Fruit fly (Drosophila melanogaster) whole organism, prepupa: ENCODE data around the gene Pdi.

Source experiments
- CG10631 ChIP-seq: fragments of 200-800 bp; sonication (Bioruptor generic); optimal IDR thresholded peaks from 2 replicates; lab custom pipeline; 2016; ENCODE audit warnings: missing biosample characterization, missing genetic modification characterization
- CG11294 ChIP-seq: fragments of 200-800 bp; sonication (Bioruptor generic); IDR thresholded peaks from 2 replicates; pipeline ENCODE4 v1.3.6; 2022; ENCODE audit warnings: missing biosample characterization, missing genetic modification characterization
- CG11762 ChIP-seq: fragments of 200-800 bp; sonication (Bioruptor generic); optimal IDR thresholded peaks from 3 replicates; lab custom pipeline; 2016; ENCODE audit warnings: missing biosample characterization, missing genetic modification characterization; ENCODE audit not compliant: insufficient read depth
- CG15336 ChIP-seq: fragments of 200-800 bp; sonication (Bioruptor generic); IDR thresholded peaks from 2 replicates; pipeline ENCODE4 v1.3.6; 2022; ENCODE audit warnings: missing biosample characterization, missing genetic modification characterization
- CG3032 ChIP-seq: fragments of 200-800 bp; optimal IDR thresholded peaks from 2 replicates; lab custom pipeline; 2019; ENCODE audit warnings: missing biosample characterization, mild to moderate bottlenecking, missing genetic modification characterization, moderate library complexity
- CG31627 ChIP-seq: fragments of 200-800 bp; sonication (Bioruptor generic); optimal IDR thresholded peaks from 3 replicates; lab custom pipeline; 2016; ENCODE audit warnings: missing biosample characterization, missing genetic modification characterization
- CG32006 ChIP-seq: fragments of 200-800 bp; sonication (Bioruptor generic); optimal IDR thresholded peaks from 3 replicates; lab custom pipeline; 2017; ENCODE audit warnings: missing biosample characterization, mild to moderate bottlenecking, missing genetic modification characterization
- CG34406 ChIP-seq: fragments of 200-800 bp; sonication (Bioruptor generic); optimal IDR thresholded peaks from 3 replicates; lab custom pipeline; 2016; ENCODE audit warnings: missing biosample characterization, missing genetic modification characterization
- CG3919 ChIP-seq: fragments of 200-800 bp; sonication (Bioruptor generic); optimal IDR thresholded peaks from 3 replicates; lab custom pipeline; 2016; ENCODE audit warnings: missing biosample characterization, missing genetic modification characterization
- CG6163 ChIP-seq: fragments of 200-800 bp; sonication (Bioruptor generic); IDR thresholded peaks from 3 replicates; pipeline ENCODE4 v1.3.6; 2022; ENCODE audit warnings: missing biosample characterization, missing genetic modification characterization
- CG6276 ChIP-seq: fragments of 200-800 bp; sonication (Bioruptor generic); optimal IDR thresholded peaks from 2 replicates; lab custom pipeline; 2017; ENCODE audit warnings: missing biosample characterization, mild to moderate bottlenecking, missing genetic modification characterization
- CG6792 ChIP-seq: fragments of 200-800 bp; sonication (Bioruptor generic); optimal IDR thresholded peaks from 3 replicates; lab custom pipeline; 2016; ENCODE audit warnings: missing biosample characterization, missing genetic modification characterization
- CG6808 ChIP-seq: fragments of 200-800 bp; sonication (Bioruptor generic); optimal IDR thresholded peaks from 3 replicates; lab custom pipeline; 2017; ENCODE audit warnings: missing biosample characterization, missing genetic modification characterization, mild to moderate bottlenecking, moderate library complexity, missing genetic modification reagents
- CG6854 ChIP-seq: fragments of 200-800 bp; sonication (Bioruptor generic); optimal IDR thresholded peaks from 2 replicates; lab custom pipeline; 2017; ENCODE audit warnings: missing biosample characterization, mild to moderate bottlenecking, missing genetic modification characterization
- CG7368 ChIP-seq: fragments of 200-800 bp; sonication (Bioruptor generic); optimal IDR thresholded peaks from 3 replicates; lab custom pipeline; 2016; ENCODE audit warnings: missing biosample characterization, missing genetic modification characterization
- CG8119 ChIP-seq: fragments of 200-800 bp; sonication (Bioruptor generic); IDR thresholded peaks from 3 replicates; pipeline ENCODE4 v1.3.6; 2022; ENCODE audit warnings: missing biosample characterization, missing genetic modification characterization
- CG8319 ChIP-seq: fragments of 200-800 bp; sonication (Bioruptor generic); optimal IDR thresholded peaks from 3 replicates; lab custom pipeline; 2016; ENCODE audit warnings: missing biosample characterization, missing genetic modification characterization
- CG8632 ChIP-seq: fragments of 200-800 bp; sonication (Bioruptor generic); optimal IDR thresholded peaks from 3 replicates; lab custom pipeline; 2016; ENCODE audit warnings: missing biosample characterization, missing genetic modification characterization
- CG9139 ChIP-seq: fragments of 200-800 bp; sonication (Bioruptor generic); optimal IDR thresholded peaks from 3 replicates; lab custom pipeline; 2017; ENCODE audit warnings: missing biosample characterization, mild to moderate bottlenecking, missing genetic modification characterization
- Eip75B ChIP-seq: fragments of 200-800 bp; sonication (Bioruptor generic); optimal IDR thresholded peaks from 3 replicates; lab custom pipeline; 2016; ENCODE audit warnings: missing biosample characterization, missing genetic modification characterization
- Eip78C ChIP-seq: fragments of 200-800 bp; sonication (Bioruptor generic); peaks from one replicate; lab custom pipeline; 2016; ENCODE audit warnings: missing biosample characterization, missing genetic modification characterization
- Eip93F ChIP-seq: fragments of 200-800 bp; sonication (Bioruptor generic); optimal IDR thresholded peaks from 2 replicates; lab custom pipeline; 2016; ENCODE audit warnings: missing biosample characterization, mild to moderate bottlenecking, missing genetic modification characterization
- Ets21C ChIP-seq: fragments of 200-800 bp; sonication (Bioruptor generic); optimal IDR thresholded peaks from 3 replicates; lab custom pipeline; 2016; ENCODE audit warnings: missing biosample characterization, missing genetic modification characterization
- Hr4 ChIP-seq: fragments of 200-800 bp; sonication (Bioruptor generic); optimal IDR thresholded peaks from 3 replicates; lab custom pipeline; 2016; ENCODE audit warnings: missing biosample characterization, missing genetic modification characterization
- Lpt ChIP-seq: fragments of 200-800 bp; sonication (Bioruptor generic); optimal IDR thresholded peaks from 3 replicates; lab custom pipeline; 2016; ENCODE audit warnings: missing biosample characterization, missing genetic modification characterization
- Met ChIP-seq: fragments of 200-800 bp; sonication (Bioruptor generic); optimal IDR thresholded peaks from 3 replicates; lab custom pipeline; 2016; ENCODE audit warnings: missing biosample characterization, missing genetic modification characterization
- OdsH ChIP-seq: fragments of 200-800 bp; sonication (Bioruptor generic); optimal IDR thresholded peaks from 3 replicates; lab custom pipeline; 2016; ENCODE audit warnings: missing biosample characterization, missing genetic modification characterization
- Smox ChIP-seq: fragments of 200-800 bp; sonication (Bioruptor generic); optimal IDR thresholded peaks from 3 replicates; lab custom pipeline; 2016; ENCODE audit warnings: missing biosample characterization, missing genetic modification characterization
- Sox14 ChIP-seq: fragments of 200-800 bp; sonication (Bioruptor generic); optimal IDR thresholded peaks from 3 replicates; lab custom pipeline; 2016; ENCODE audit warnings: missing biosample characterization, missing genetic modification characterization
- Sox15 ChIP-seq: fragments of 200-800 bp; sonication (Bioruptor generic); optimal IDR thresholded peaks from 3 replicates; lab custom pipeline; 2016; ENCODE audit warnings: missing biosample characterization, missing genetic modification characterization
- acj6 ChIP-seq: fragments of 200-800 bp; sonication (Bioruptor generic); optimal IDR thresholded peaks from 3 replicates; lab custom pipeline; 2016; ENCODE audit warnings: missing biosample characterization, missing genetic modification characterization
- cyc ChIP-seq: fragments of 200-800 bp; sonication (Bioruptor generic); optimal IDR thresholded peaks from 3 replicates; lab custom pipeline; 2016; ENCODE audit warnings: missing biosample characterization, missing genetic modification characterization
- eg ChIP-seq: fragments of 200-800 bp; sonication (Bioruptor generic); IDR thresholded peaks from 3 replicates; pipeline ENCODE4 v1.3.6; 2022; ENCODE audit warnings: missing biosample characterization, missing genetic modification characterization
- esn ChIP-seq: fragments of 200-800 bp; sonication (Bioruptor generic); optimal IDR thresholded peaks from 2 replicates; lab custom pipeline; 2016; ENCODE audit warnings: missing biosample characterization, mild to moderate bottlenecking, missing genetic modification characterization, moderate library complexity
- fd59A ChIP-seq: fragments of 200-800 bp; sonication (Bioruptor generic); optimal IDR thresholded peaks from 2 replicates; lab custom pipeline; 2017; ENCODE audit warnings: missing biosample characterization, mild to moderate bottlenecking, missing genetic modification characterization, missing genetic modification reagents
- fkh ChIP-seq: fragments of 200-800 bp; sonication (Bioruptor generic); optimal IDR thresholded peaks from 3 replicates; lab custom pipeline; 2017; ENCODE audit warnings: missing biosample characterization, mild to moderate bottlenecking, missing genetic modification characterization, moderate library complexity
- lz ChIP-seq: fragments of 200-800 bp; sonication (Bioruptor generic); optimal IDR thresholded peaks from 3 replicates; lab custom pipeline; 2016; ENCODE audit warnings: missing biosample characterization, missing genetic modification characterization
- net ChIP-seq: fragments of 200-800 bp; sonication (Bioruptor generic); optimal IDR thresholded peaks from 3 replicates; lab custom pipeline; 2016; ENCODE audit warnings: missing biosample characterization, missing genetic modification characterization
- pdm3 ChIP-seq: fragments of 200-800 bp; sonication (Bioruptor generic); optimal IDR thresholded peaks from 3 replicates; lab custom pipeline; 2016; ENCODE audit warnings: missing biosample characterization, missing genetic modification characterization
- salr ChIP-seq, 2 experiments: fragments of 200-800 bp; sonication (Bioruptor generic); optimal IDR thresholded peaks; 3 replicates each; lab custom pipeline; 2016 to 2018; ENCODE audit warnings: missing biosample characterization in 2 of 2, missing genetic modification characterization in 2 of 2, mild to moderate bottlenecking in 1 of 2
- spab ChIP-seq: fragments of 200-800 bp; sonication (Bioruptor generic); optimal IDR thresholded peaks from 2 replicates; lab custom pipeline; 2017; ENCODE audit warnings: missing biosample characterization, mild to moderate bottlenecking, missing genetic modification characterization, missing genetic modification reagents
- vri ChIP-seq: fragments of 200-800 bp; sonication (Bioruptor generic); optimal IDR thresholded peaks from 3 replicates; lab custom pipeline; 2016; ENCODE audit warnings: missing biosample characterization, mild to moderate bottlenecking, missing genetic modification characterization

Gene Pdi

dm6 chr3L:15143638-15144600, 1.3 kb upstream of the Pdi start, which contains the start of the genes CG32147 and Pex3 (continued):
- TF ChIP-seq Sox15 (GFP tag; lab: Kevin White, UChicago) (no peak), Eip75B (GFP tag; lab: Kevin White, UChicago) (no peak), CG15336 (no peak), CG8632 (no peak), Smox (GFP tag; lab: Kevin White, UChicago) (no peak), CG34406 (GFP tag; lab: Kevin White, UChicago) (no peak), CG3919 (GFP tag; lab: Kevin White, UChicago) (no peak), Ets21C (GFP tag; lab: Kevin White, UChicago) (no peak)

- TF ChIP-seq eg (no peak), CG8632 (no peak), CG6792 (GFP tag; lab: Kevin White, UChicago) (no peak), cyc (GFP tag; lab: Kevin White, UChicago) (no peak), Eip78C (peak; percentile 23)
Observed at dm6 chr3L:15143108-15143507, 468 bp upstream of the Pdi start.

- TF ChIP-seq acj6 (peak; percentile 12), Sox14 (GFP tag; lab: Kevin White, UChicago) (peak; percentile 45), CG8319 (no peak), CG6854 (GFP tag; lab: Kevin White, UChicago) (no peak), Met (GFP tag; lab: Kevin White, UChicago) (peak; percentile 62), CG32006 (GFP tag; lab: Kevin White, UChicago) (peak; percentile 52), CG34406 (GFP tag; lab: Kevin White, UChicago) (no peak), lz (no peak), esn (peak; percentile 46), CG10631 (no peak), Eip78C (peak; percentile 62), CG8119 (peak; percentile 51), CG11294 (GFP tag; lab: Robert Waterston, UW) (no peak), CG9139 (no peak), fd59A (GFP tag; lab: Kevin White, UChicago) (no peak), CG3919 (GFP tag; lab: Kevin White, UChicago) (peak; percentile 25), spab (GFP tag; lab: Kevin White, UChicago) (no peak), CG6792 (GFP tag; lab: Kevin White, UChicago) (no peak), CG6808 (GFP tag; lab: Kevin White, UChicago) (no peak), CG11762 (no peak), Smox (GFP tag; lab: Kevin White, UChicago) (peak; percentile 9), net (peak; percentile 54), Hr4 (GFP tag; lab: Kevin White, UChicago) (no peak), Lpt (peak; percentile 61), CG6163 (peak; percentile 71), CG3032 (no peak), CG8632 (no peak), CG6276 (GFP tag; lab: Kevin White, UChicago) (no peak), eg (peak; percentile 50), pdm3 (no peak), CG31627 (no peak), Eip75B (GFP tag; lab: Kevin White, UChicago) (no peak), fkh (GFP tag; lab: Kevin White, UChicago) (peak; percentile 59), CG15336 (peak; percentile 49; the same call in 1 of the 2 replicates), OdsH (no peak), Ets21C (GFP tag; lab: Kevin White, UChicago) (no peak), Eip93F (GFP tag; lab: Kevin White, UChicago) (no peak), CG7368 (GFP tag; lab: Kevin White, UChicago) (no peak), vri (GFP tag; lab: Kevin White, UChicago) (peak; percentile 55), salr (GFP tag; optimal IDR thresholded peaks at IDR 0.05; lab: Kevin White, UChicago) (peak in 1 of 2 experiments; percentile 18)
Observed at dm6 chr3L:15141118-15142003, 1.3 kb downstream of the Pdi start.
